In the genomic region with DNA sequence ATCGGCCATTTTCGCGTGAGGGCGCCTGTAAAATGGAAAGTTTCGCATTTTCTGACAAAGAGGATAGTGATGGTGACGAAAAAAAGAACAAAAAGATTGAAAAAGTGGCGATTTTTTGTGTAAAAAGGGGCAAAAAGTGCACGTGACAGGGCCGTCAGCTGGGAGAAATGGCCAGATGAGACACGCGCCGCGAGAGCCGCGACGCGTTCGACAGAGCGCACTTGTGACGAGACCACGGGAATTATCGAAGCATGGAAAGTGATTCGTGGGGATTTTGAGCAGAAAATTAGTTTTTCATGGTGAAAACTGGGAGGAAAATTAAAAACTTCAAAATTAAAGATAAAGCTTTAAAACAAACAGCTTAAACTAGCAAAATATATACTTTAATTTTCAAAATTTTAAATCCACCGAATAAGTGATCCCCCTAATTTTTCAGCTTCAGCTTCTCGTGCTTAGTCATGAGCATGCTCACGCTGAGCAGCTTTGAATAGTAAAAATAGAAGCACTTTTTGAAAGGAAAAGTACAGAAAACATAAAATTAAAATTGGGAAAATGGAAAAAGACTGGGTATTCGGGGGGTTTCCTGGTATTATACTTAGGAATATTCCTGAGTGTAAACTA, we compare ENCODE assay signal across 3 worm cellular contexts.
TF ChIP-seq lines count a peak whose summit lies in the region.

Gene W03C9.5, minus strand, starts transcription at position 38 of the 621 bp plus-strand sequence.

TF ChIP-seq in whole organism, L1 larva, 84 proteins besides CTCF, POLR2A, EP300 and RAD21 (continued from another document and continues in another):
- TF ChIP-seq lin-15B (tag; optimal IDR thresholded peaks at IDR 0.05; lab: Kevin White, UChicago) (peak; percentile 97), swsn-7 (tag; optimal IDR thresholded peaks at IDR 0.05; lab: Kevin White, UChicago) (peak; percentile 92), nhr-20 (tag; optimal IDR thresholded peaks at IDR 0.05; lab: Kevin White, UChicago) (peak; percentile 96), pax-3 (tag; optimal IDR thresholded peaks at IDR 0.05; lab: Kevin White, UChicago) (peak; percentile 96), nhr-90 (tag; optimal IDR thresholded peaks at IDR 0.05; lab: Kevin White, UChicago; ENCODE audit: poor library complexity) (peak; percentile 94), hpl-2 (GFP tag; optimal IDR thresholded peaks at IDR 0.05; lab: Kevin White, UChicago) (peak; percentile 82), egl-13 (tag; optimal IDR thresholded peaks at IDR 0.05; lab: Kevin White, UChicago) (peak; percentile 90), ces-1 (GFP tag; optimal IDR thresholded peaks at IDR 0.05; lab: Kevin White, UChicago) (no peak), zag-1 (tag; optimal IDR thresholded peaks at IDR 0.05; lab: Kevin White, UChicago) (peak; percentile 20), mef-2 (tag; optimal IDR thresholded peaks at IDR 0.05; lab: Kevin White, UChicago) (peak; percentile 75), ceh-63 (GFP tag; optimal IDR thresholded peaks at IDR 0.05; lab: Kevin White, UChicago) (no peak), aly-2 (tag; optimal IDR thresholded peaks at IDR 0.05; lab: Kevin White, UChicago) (peak; percentile 68), tbx-2 (tag; optimal IDR thresholded peaks at IDR 0.05; lab: Kevin White, UChicago) (peak; percentile 95), efl-3 (GFP tag; optimal IDR thresholded peaks at IDR 0.05; lab: Kevin White, UChicago) (no peak), unc-98 (GFP tag; IDR thresholded peaks at IDR 0.05; lab: Robert Waterston, UW) (peak; percentile 95), hlh-4 (tag; optimal IDR thresholded peaks at IDR 0.05; lab: Kevin White, UChicago) (no peak), lin-13 (GFP tag; optimal IDR thresholded peaks at IDR 0.05; lab: Kevin White, UChicago) (peak; percentile 97), sptf-1 (tag; optimal IDR thresholded peaks at IDR 0.05; lab: Kevin White, UChicago) (no peak), tlp-1 (tag; optimal IDR thresholded peaks at IDR 0.05; lab: Kevin White, UChicago) (no peak), nhr-76 (tag; optimal IDR thresholded peaks at IDR 0.05; lab: Kevin White, UChicago) (no peak), isw-1 (GFP tag; IDR thresholded peaks at IDR 0.05; lab: Robert Waterston, UW) (peak; percentile 94), ceh-82 (tag; optimal IDR thresholded peaks at IDR 0.05; lab: Kevin White, UChicago) (peak; percentile 90 to 98 (median 91)), elt-3 (tag; optimal IDR thresholded peaks at IDR 0.05; lab: Kevin White, UChicago) (peak in 3 of 6 experiments; percentile 36 to 88 (median 82)), lir-3 (tag; optimal IDR thresholded peaks at IDR 0.05; lab: Kevin White, UChicago; ENCODE audit: poor library complexity) (peak; percentile 94), ama-1 (optimal IDR thresholded peaks at IDR 0.05; lab: Kevin White, UChicago) (peak; percentile 19), grh-1 (GFP tag; IDR thresholded peaks at IDR 0.05; lab: Robert Waterston, UW) (peak; percentile 65), nhr-11 (tag; optimal IDR thresholded peaks at IDR 0.05; lab: Kevin White, UChicago) (peak; percentile 64), F16B12.6 (tag; optimal IDR thresholded peaks at IDR 0.05; lab: Kevin White, UChicago) (peak; percentile 60), lin-35 (GFP tag; optimal IDR thresholded peaks at IDR 0.05; lab: Kevin White, UChicago) (peak; percentile 89 to 94), alr-1 (tag; optimal IDR thresholded peaks at IDR 0.05; lab: Kevin White, UChicago; ENCODE audit: borderline replicate concordance) (no peak), nhr-47 (tag; optimal IDR thresholded peaks at IDR 0.05; lab: Kevin White, UChicago) (peak; percentile 96), fos-1 (tag; optimal IDR thresholded peaks at IDR 0.05; lab: Kevin White, UChicago) (peak; percentile 88), nhr-19 (GFP tag; conservative IDR thresholded peaks at IDR 0.05; lab: Robert Waterston, UW) (peak; percentile 93), fkh-8 (tag; optimal IDR thresholded peaks at IDR 0.05; lab: Kevin White, UChicago) (peak; percentile 99), unc-62 (GFP tag; optimal IDR thresholded peaks at IDR 0.05; lab: Kevin White, UChicago) (no peak), lin-39 (tag; optimal IDR thresholded peaks at IDR 0.05; lab: Kevin White, UChicago) (no peak), efl-1 (optimal IDR thresholded peaks at IDR 0.05; lab: Kevin White, UChicago) (peak; percentile 88 to 93), efl-1 (GFP tag; optimal IDR thresholded peaks at IDR 0.05 in 1 of 2; lab: Kevin White, UChicago) (peak; percentile 79 to 98), C04F5.9 (tag; optimal IDR thresholded peaks at IDR 0.05; lab: Kevin White, UChicago) (peak; percentile 88), snu-23 (GFP tag; optimal IDR thresholded peaks at IDR 0.05; lab: Kevin White, UChicago) (peak; percentile 98), skn-1 (tag; optimal IDR thresholded peaks at IDR 0.05; lab: Kevin White, UChicago) (peak; percentile 95)

TF ChIP-seq in whole organism, L3 larva, 47 proteins besides CTCF, POLR2A, EP300 and RAD21 (continued from another document):
- peak; percentile 94 for TF ChIP-seq pha-4 (tag; optimal IDR thresholded peaks at IDR 0.05; lab: Kevin White, UChicago)
- peak in 1 of 3 experiments; percentile 63 for TF ChIP-seq elt-3 (tag; optimal IDR thresholded peaks at IDR 0.05; lab: Kevin White, UChicago)
- TF ChIP-seq snpc-4 (tag; optimal IDR thresholded peaks at IDR 0.05; lab: Kevin White, UChicago), result peak; percentile 83
- TF ChIP-seq hmg-11 (tag; optimal IDR thresholded peaks at IDR 0.05; lab: Kevin White, UChicago), result peak; percentile 20
- TF ChIP-seq nhr-11 (tag; optimal IDR thresholded peaks at IDR 0.05; lab: Kevin White, UChicago), result peak; percentile 89
- no peak for TF ChIP-seq unc-39 (tag; optimal IDR thresholded peaks at IDR 0.05; lab: Kevin White, UChicago)
- TF ChIP-seq ZK546.5 (tag; optimal IDR thresholded peaks at IDR 0.05; lab: Kevin White, UChicago), result peak; percentile 12
- no peak for TF ChIP-seq nhr-12 (tag; optimal IDR thresholded peaks at IDR 0.05; lab: Kevin White, UChicago)
- no peak for TF ChIP-seq eor-1 (tag; optimal IDR thresholded peaks at IDR 0.05; lab: Kevin White, UChicago)
- TF ChIP-seq R02D3.7 (tag; optimal IDR thresholded peaks at IDR 0.05; lab: Kevin White, UChicago), result peak; percentile 78
- TF ChIP-seq fkh-2 (tag; optimal IDR thresholded peaks at IDR 0.05; lab: Kevin White, UChicago), result no peak
- peak; percentile 37 for TF ChIP-seq nhr-28 (tag; optimal IDR thresholded peaks at IDR 0.05; lab: Kevin White, UChicago)
- peak; percentile 63 for TF ChIP-seq skn-1 (tag; optimal IDR thresholded peaks at IDR 0.05; lab: Kevin White, UChicago)
- peak; percentile 98 for TF ChIP-seq lin-15B (tag; optimal IDR thresholded peaks at IDR 0.05; lab: Kevin White, UChicago)
- peak; percentile 35 for TF ChIP-seq pqm-1 (tag; optimal IDR thresholded peaks at IDR 0.05; lab: Kevin White, UChicago)
- no peak for TF ChIP-seq ceh-9 (tag; optimal IDR thresholded peaks at IDR 0.05; lab: Kevin White, UChicago)
- peak; percentile 77 for TF ChIP-seq elt-2 (tag; optimal IDR thresholded peaks at IDR 0.05; lab: Kevin White, UChicago)
- no peak for TF ChIP-seq aly-2 (tag; optimal IDR thresholded peaks at IDR 0.05; lab: Kevin White, UChicago)
- TF ChIP-seq nhr-23 (tag; optimal IDR thresholded peaks at IDR 0.05; lab: Kevin White, UChicago), result peak; percentile 86
- TF ChIP-seq nhr-67 (tag; optimal IDR thresholded peaks at IDR 0.05; lab: Kevin White, UChicago), result no peak
- peak; percentile 65 for TF ChIP-seq ceh-28 (tag; optimal IDR thresholded peaks at IDR 0.05; lab: Kevin White, UChicago)
- TF ChIP-seq tbx-2 (tag; optimal IDR thresholded peaks at IDR 0.05; lab: Kevin White, UChicago), result peak; percentile 54
- TF ChIP-seq elt-1 (tag; optimal IDR thresholded peaks at IDR 0.05; lab: Kevin White, UChicago), result peak; percentile 29
- peak; percentile 91 for TF ChIP-seq lsy-12 (tag; optimal IDR thresholded peaks at IDR 0.05; lab: Kevin White, UChicago)
- peak; percentile 69 for TF ChIP-seq egl-5 (tag; optimal IDR thresholded peaks at IDR 0.05; lab: Kevin White, UChicago)
- peak; percentile 51 for TF ChIP-seq zag-1 (tag; optimal IDR thresholded peaks at IDR 0.05; lab: Kevin White, UChicago)
- peak; percentile 57 for TF ChIP-seq egl-27 (tag; optimal IDR thresholded peaks at IDR 0.05; lab: Kevin White, UChicago)
- TF ChIP-seq lin-39 (tag; optimal IDR thresholded peaks at IDR 0.05; lab: Kevin White, UChicago), result peak; percentile 95
- peak; percentile 27 for TF ChIP-seq nhr-77 (tag; optimal IDR thresholded peaks at IDR 0.05; lab: Kevin White, UChicago)
- TF ChIP-seq nfya-1 (tag; optimal IDR thresholded peaks at IDR 0.05; lab: Kevin White, UChicago; ENCODE audit: insufficient read depth), result peak; percentile 95

TF ChIP-seq in whole organism, young adult, 124 proteins besides CTCF, POLR2A, EP300 and RAD21 (continued from another document and continues in another):
- TF ChIP-seq unc-62 (GFP tag; optimal IDR thresholded peaks at IDR 0.05; lab: Kevin White, UChicago) (peak; percentile 18), nfya-1 (tag; optimal IDR thresholded peaks at IDR 0.05; lab: Kevin White, UChicago; ENCODE audit: borderline replicate concordance, insufficient read depth) (no peak), let-526 (GFP tag; IDR thresholded peaks at IDR 0.05; lab: Robert Waterston, UW) (peak; percentile 86), madf-10 (tag; optimal IDR thresholded peaks at IDR 0.05; lab: Kevin White, UChicago) (peak; percentile 91), attf-3 (GFP tag; conservative IDR thresholded peaks at IDR 0.05; lab: Robert Waterston, UW) (peak; percentile 81), ztf-18 (tag; optimal IDR thresholded peaks at IDR 0.05; lab: Kevin White, UChicago) (peak; percentile 54), lin-54 (GFP tag; optimal IDR thresholded peaks at IDR 0.05; lab: Kevin White, UChicago) (peak; percentile 78), hrde-1 (tag; optimal IDR thresholded peaks at IDR 0.05; lab: Kevin White, UChicago; ENCODE audit: borderline replicate concordance) (no peak), ceh-58 (GFP tag; IDR thresholded peaks at IDR 0.05; lab: Robert Waterston, UW) (no peak), mes-4 (tag; optimal IDR thresholded peaks at IDR 0.05; lab: Kevin White, UChicago) (no peak), snpc-1.3 (tag; optimal IDR thresholded peaks at IDR 0.05; lab: Kevin White, UChicago; ENCODE audit: insufficient read depth) (no peak), cebp-1 (GFP tag; IDR thresholded peaks at IDR 0.05; lab: Robert Waterston, UW) (peak; percentile 66), cebp-1 (tag; optimal IDR thresholded peaks at IDR 0.05; lab: Kevin White, UChicago) (peak; percentile 88), hmg-1.2 (GFP tag; IDR thresholded peaks at IDR 0.05; lab: Robert Waterston, UW) (peak; percentile 56), efl-1 (GFP tag; optimal IDR thresholded peaks at IDR 0.05; lab: Kevin White, UChicago) (peak; percentile 58), athp-1 (tag; optimal IDR thresholded peaks at IDR 0.05; lab: Kevin White, UChicago) (peak; percentile 87), pbrm-1 (GFP tag; IDR thresholded peaks at IDR 0.05; lab: Robert Waterston, UW) (peak; percentile 92), T07F8.4 (tag; optimal IDR thresholded peaks at IDR 0.05; lab: Kevin White, UChicago) (peak; percentile 14), Y95B8A.8 (GFP tag; IDR thresholded peaks at IDR 0.05; lab: Robert Waterston, UW) (peak; percentile 90), egrh-3 (GFP tag; IDR thresholded peaks at IDR 0.05; lab: Robert Waterston, UW) (peak; percentile 76), F23B12.7 (tag; optimal IDR thresholded peaks at IDR 0.05; lab: Kevin White, UChicago; ENCODE audit: insufficient read depth) (peak; percentile 94), dpl-1 (GFP tag; optimal IDR thresholded peaks at IDR 0.05; lab: Kevin White, UChicago) (peak; percentile 25), ztf-22 (GFP tag; optimal IDR thresholded peaks at IDR 0.05; lab: Kevin White, UChicago) (no peak), nhr-179 (tag; optimal IDR thresholded peaks at IDR 0.05; lab: Kevin White, UChicago) (no peak), ets-4 (GFP tag; optimal IDR thresholded peaks at IDR 0.05; lab: Kevin White, UChicago) (no peak), lag-1 (GFP tag; IDR thresholded peaks at IDR 0.05; lab: Robert Waterston, UW) (no peak), F39B2.1 (GFP tag; IDR thresholded peaks at IDR 0.05; lab: Robert Waterston, UW) (no peak), F57A8.1 (GFP tag; optimal IDR thresholded peaks at IDR 0.05; lab: Kevin White, UChicago) (no peak), dpff-1 (tag; optimal IDR thresholded peaks at IDR 0.05; lab: Kevin White, UChicago) (no peak), hmg-20 (GFP tag; IDR thresholded peaks at IDR 0.05; lab: Robert Waterston, UW) (no peak), ZK185.1 (tag; optimal IDR thresholded peaks at IDR 0.05; lab: Kevin White, UChicago; ENCODE audit: poor library complexity, severe bottlenecking) (peak; percentile 71), T26A5.8 (tag; optimal IDR thresholded peaks at IDR 0.05; lab: Kevin White, UChicago) (no peak), F57C9.4 (tag; optimal IDR thresholded peaks at IDR 0.05; lab: Kevin White, UChicago) (no peak), aptf-2 (GFP tag; conservative IDR thresholded peaks at IDR 0.05; lab: Robert Waterston, UW) (peak; percentile 79), bed-2 (GFP tag; IDR thresholded peaks at IDR 0.05; lab: Robert Waterston, UW) (peak; percentile 54; the same call in 1 of the 2 replicates), nhr-27 (tag; optimal IDR thresholded peaks at IDR 0.05; lab: Kevin White, UChicago) (no peak), ztf-25 (GFP tag; IDR thresholded peaks at IDR 0.05; lab: Robert Waterston, UW) (peak; percentile 82; the same call in 1 of the 2 replicates), B0336.3 (GFP tag; IDR thresholded peaks at IDR 0.05; lab: Robert Waterston, UW) (peak; percentile 51; the same call in 1 of the 2 replicates), atf-7 (tag; optimal IDR thresholded peaks at IDR 0.05; lab: Kevin White, UChicago) (peak; percentile 70), F55B11.4 (tag; optimal IDR thresholded peaks at IDR 0.05; lab: Kevin White, UChicago; ENCODE audit: borderline replicate concordance, insufficient read depth) (no peak), F33H1.4 (GFP tag; IDR thresholded peaks at IDR 0.05; lab: Robert Waterston, UW) (peak; percentile 73), somi-1 (GFP tag; optimal IDR thresholded peaks at IDR 0.05; lab: Kevin White, UChicago) (peak; percentile 84), madf-8 (GFP tag; conservative IDR thresholded peaks at IDR 0.05; lab: Robert Waterston, UW) (no peak), F10E7.11 (tag; optimal IDR thresholded peaks at IDR 0.05; lab: Kevin White, UChicago) (no peak), F22D6.2 (tag; optimal IDR thresholded peaks at IDR 0.05; lab: Kevin White, UChicago) (peak; percentile 72), let-607 (tag; optimal IDR thresholded peaks at IDR 0.05; lab: Kevin White, UChicago) (peak; percentile 57 to 75), rpc-1 (optimal IDR thresholded peaks at IDR 0.05; lab: Kevin White, UChicago) (no peak), rpc-1 (tag; optimal IDR thresholded peaks at IDR 0.05; lab: Kevin White, UChicago) (no peak), F52B5.7 (tag; optimal IDR thresholded peaks at IDR 0.05; lab: Kevin White, UChicago) (peak; percentile 29), lin-35 (GFP tag; optimal IDR thresholded peaks at IDR 0.05; lab: Kevin White, UChicago) (peak in 2 of 3 experiments; percentile 19 to 76), hsf-1 (GFP tag; IDR thresholded peaks at IDR 0.05; lab: Robert Waterston, UW) (0 out of 2 replicates have a peak, but pooled peaks have one; percentile 46), K12H6.12 (tag; optimal IDR thresholded peaks at IDR 0.05; lab: Kevin White, UChicago) (peak; percentile 97), attf-5 (GFP tag; optimal IDR thresholded peaks at IDR 0.05; lab: Kevin White, UChicago) (peak; percentile 98), B0035.1 (tag; optimal IDR thresholded peaks at IDR 0.05; lab: Kevin White, UChicago) (peak; percentile 50), ceh-27 (GFP tag; optimal IDR thresholded peaks at IDR 0.05; lab: Kevin White, UChicago) (peak; percentile 96), zfh-2 (GFP tag; conservative IDR thresholded peaks at IDR 0.05; lab: Robert Waterston, UW) (peak; percentile 94), lsl-1 (GFP tag; optimal IDR thresholded peaks at IDR 0.05; lab: Kevin White, UChicago) (peak; percentile 72), dox-1 (GFP tag; IDR thresholded peaks at IDR 0.05; lab: Robert Waterston, UW) (peak; percentile 93), ceh-79 (tag; optimal IDR thresholded peaks at IDR 0.05; lab: Kevin White, UChicago) (no peak), egl-18 (GFP tag; IDR thresholded peaks at IDR 0.05; lab: Robert Waterston, UW) (0 out of 2 replicates have a peak, but pooled peaks have one; percentile 51)
